Fruit fly (Drosophila melanogaster) whole organism, embryonic: ENCODE measurements around the gene CG3604.
A peak's percentile ranks its signal among the peaks of the same experiment; 100 is the strongest.

ENCODE experiments used
- CG10267 ChIP-seq: fragments of 200-800 bp; sonication (Bioruptor generic); optimal IDR thresholded peaks from 2 replicates; lab custom pipeline; 2018; ENCODE audit warnings: missing biosample characterization, mild to moderate bottlenecking, missing genetic modification characterization, moderate library complexity
- CG11723 ChIP-seq: fragments of 200-800 bp; sonication (Bioruptor generic); optimal IDR thresholded peaks from 2 replicates; lab custom pipeline; 2017; ENCODE audit warnings: missing biosample characterization, mild to moderate bottlenecking, missing genetic modification characterization
- CG12659 ChIP-seq: fragments of 200-800 bp; sonication (Bioruptor generic); optimal IDR thresholded peaks from 3 replicates; lab custom pipeline; 2017; ENCODE audit warnings: mild to moderate bottlenecking, missing biosample characterization, missing genetic modification reagents, missing genetic modification characterization
- CG13424 ChIP-seq: fragments of 200-800 bp; sonication (Bioruptor generic); optimal IDR thresholded peaks from 2 replicates; lab custom pipeline; 2019; ENCODE audit warnings: missing biosample characterization, mild to moderate bottlenecking, missing genetic modification characterization, moderate library complexity
- CG13894 ChIP-seq: fragments of 200-800 bp; sonication (Bioruptor generic); optimal IDR thresholded peaks from 3 replicates; lab custom pipeline; 2018; ENCODE audit warnings: missing biosample characterization, mild to moderate bottlenecking, missing genetic modification characterization, moderate library complexity
- CG14860 ChIP-seq: fragments of 200-800 bp; sonication (Bioruptor generic); IDR thresholded peaks from 3 replicates; pipeline ENCODE4 v1.3.6; 2022; ENCODE audit warnings: missing biosample characterization, missing genetic modification characterization; ENCODE audit not compliant: partially characterized antibody
- CG15269 ChIP-seq: fragments of 200-800 bp; sonication (Bioruptor generic); optimal IDR thresholded peaks from 2 replicates; lab custom pipeline; 2018; ENCODE audit warnings: missing biosample characterization, mild to moderate bottlenecking, missing genetic modification characterization, moderate library complexity
- CG18476 ChIP-seq: fragments of 200-800 bp; sonication (Bioruptor generic); optimal IDR thresholded peaks from 2 replicates; lab custom pipeline; 2016; ENCODE audit warnings: missing biosample characterization, mild to moderate bottlenecking, missing genetic modification characterization
- CG2875 ChIP-seq: fragments of 200-800 bp; sonication (Bioruptor generic); optimal IDR thresholded peaks from 2 replicates; lab custom pipeline; 2017; ENCODE audit warnings: missing biosample characterization, mild to moderate bottlenecking, missing genetic modification characterization, missing genetic modification reagents
- CG30020 ChIP-seq: fragments of 200-800 bp; optimal IDR thresholded peaks from 2 replicates; lab custom pipeline; 2019; ENCODE audit warnings: missing biosample characterization, mild to moderate bottlenecking, missing genetic modification characterization, moderate library complexity
- CG31388 ChIP-seq: fragments of 200-800 bp; sonication (Bioruptor generic); optimal IDR thresholded peaks from 2 replicates; lab custom pipeline; 2016; ENCODE audit warnings: missing biosample characterization, missing genetic modification characterization
- CG34224 ChIP-seq: fragments of 200-800 bp; sonication (Bioruptor generic); IDR thresholded peaks from 3 replicates; pipeline ENCODE4 v1.3.6; 2022; ENCODE audit warnings: missing biosample characterization, missing genetic modification characterization; ENCODE audit not compliant: partially characterized antibody
- CG3995 ChIP-seq: fragments of 200-800 bp; sonication (Bioruptor generic); optimal IDR thresholded peaks from 3 replicates; lab custom pipeline; 2016; ENCODE audit warnings: missing biosample characterization, missing genetic modification characterization
- CG42726 ChIP-seq: fragments of 200-800 bp; sonication (Bioruptor generic); IDR thresholded peaks from 2 replicates; pipeline ENCODE4 v1.3.6; 2022; ENCODE audit warnings: missing biosample characterization, missing genetic modification characterization; ENCODE audit not compliant: partially characterized antibody
- CG8359 ChIP-seq: fragments of 200-800 bp; sonication (Bioruptor generic); optimal IDR thresholded peaks from 2 replicates; lab custom pipeline; 2017; ENCODE audit warnings: missing biosample characterization, mild to moderate bottlenecking, missing genetic modification characterization, borderline replicate concordance
- CG8765 ChIP-seq: fragments of 200-800 bp; sonication (Bioruptor generic); IDR thresholded peaks from 2 replicates; pipeline ENCODE4 v1.3.6; 2022; ENCODE audit warnings: missing biosample characterization, missing genetic modification characterization
- CG9797 ChIP-seq: fragments of 200-800 bp; sonication (Bioruptor generic); optimal IDR thresholded peaks from 3 replicates; lab custom pipeline; 2018; ENCODE audit warnings: missing biosample characterization, mild to moderate bottlenecking, missing genetic modification characterization
- Dll ChIP-seq: fragments of 200-800 bp; sonication (Bioruptor generic); IDR thresholded peaks from 4 replicates; pipeline ENCODE4 v1.3.6; 2022; ENCODE audit warnings: missing biosample characterization, missing genetic modification characterization; ENCODE audit not compliant: partially characterized antibody
- Dp ChIP-seq: fragments of 200-800 bp; sonication (Bioruptor generic); optimal IDR thresholded peaks from 2 replicates; lab custom pipeline; 2018; ENCODE audit warnings: missing biosample characterization, mild to moderate bottlenecking, missing genetic modification characterization, moderate library complexity
- Drgx ChIP-seq: fragments of 200-800 bp; sonication (Bioruptor generic); IDR thresholded peaks from 2 replicates; pipeline ENCODE4 v1.3.6; 2022; ENCODE audit warnings: missing biosample characterization, missing genetic modification characterization
- HLH54F ChIP-seq: fragments of 200-800 bp; sonication (Bioruptor generic); optimal IDR thresholded peaks from 3 replicates; lab custom pipeline; 2016; ENCODE audit warnings: missing biosample characterization, missing genetic modification characterization
- HmgZ ChIP-seq: fragments of 200-800 bp; sonication (Bioruptor generic); optimal IDR thresholded peaks from 2 replicates; lab custom pipeline; 2018; ENCODE audit warnings: missing biosample characterization, mild to moderate bottlenecking, missing genetic modification characterization
- Hsf ChIP-seq: fragments of 200-800 bp; sonication (Bioruptor generic); optimal IDR thresholded peaks from 3 replicates; lab custom pipeline; 2016; ENCODE audit warnings: missing biosample characterization, missing genetic modification characterization
- Meics ChIP-seq: fragments of 200-800 bp; sonication (Bioruptor generic); optimal IDR thresholded peaks from 2 replicates; lab custom pipeline; 2017; ENCODE audit warnings: missing biosample characterization, mild to moderate bottlenecking, missing genetic modification characterization
- NC2β ChIP-seq: fragments of 200-800 bp; sonication (Bioruptor generic); optimal IDR thresholded peaks from 2 replicates; lab custom pipeline; 2016; ENCODE audit warnings: missing biosample characterization, missing genetic modification characterization
- Sry-δ ChIP-seq: fragments of 200-800 bp; sonication (Bioruptor generic); optimal IDR thresholded peaks from 2 replicates; lab custom pipeline; 2016; ENCODE audit warnings: missing biosample characterization, missing genetic modification characterization
- aop ChIP-seq: fragments of 200-800 bp; sonication (Bioruptor generic); IDR thresholded peaks from 2 replicates; pipeline ENCODE4 v1.3.6; 2022; ENCODE audit warnings: missing biosample characterization, missing genetic modification characterization
- ato ChIP-seq: fragments of 200-800 bp; sonication (Bioruptor generic); IDR thresholded peaks from 2 replicates; pipeline ENCODE4 v1.3.6; 2022; ENCODE audit warnings: missing biosample characterization, missing genetic modification characterization; ENCODE audit not compliant: partially characterized antibody
- bbx ChIP-seq: fragments of 200-800 bp; sonication (Bioruptor generic); IDR thresholded peaks from 2 replicates; pipeline ENCODE4 v1.3.6; 2022; ENCODE audit warnings: missing biosample characterization, missing genetic modification characterization; ENCODE audit not compliant: partially characterized antibody
- cas ChIP-seq: fragments of 200-800 bp; sonication (Bioruptor generic); IDR thresholded peaks from 2 replicates; pipeline ENCODE4 v1.3.6; 2022; ENCODE audit warnings: missing biosample characterization, missing genetic modification characterization
- chinmo ChIP-seq: fragments of 200-800 bp; sonication (Bioruptor generic); IDR thresholded peaks from 4 replicates; pipeline ENCODE4 v1.3.6; 2022; ENCODE audit warnings: missing biosample characterization, missing genetic modification characterization; ENCODE audit not compliant: partially characterized antibody
- ci ChIP-seq: fragments of 200-800 bp; sonication (Bioruptor generic); IDR thresholded peaks from 3 replicates; pipeline ENCODE4 v1.3.6; 2022; ENCODE audit warnings: missing biosample characterization, missing genetic modification characterization
- crp ChIP-seq, 2 experiments: fragments of 200-800 bp; sonication (Bioruptor generic); optimal IDR thresholded peaks; 2 replicates in 1 of 2; 3 replicates in 1 of 2; lab custom pipeline; 2017; ENCODE audit warnings: missing biosample characterization in 2 of 2, missing genetic modification characterization in 2 of 2, mild to moderate bottlenecking in 1 of 2, moderate library complexity in 1 of 2
- dm ChIP-seq: fragments of 200-800 bp; sonication (Bioruptor generic); optimal IDR thresholded peaks from 3 replicates; lab custom pipeline; 2016; ENCODE audit warnings: missing biosample characterization, missing genetic modification characterization
- dmrt99B ChIP-seq: fragments of 200-800 bp; sonication (Bioruptor generic); optimal IDR thresholded peaks from 2 replicates; lab custom pipeline; 2018; ENCODE audit warnings: missing biosample characterization, mild to moderate bottlenecking, missing genetic modification characterization, moderate library complexity
- ftz-f1 ChIP-seq: fragments of 200-800 bp; sonication (Bioruptor generic); optimal IDR thresholded peaks from 2 replicates; lab custom pipeline; 2016; ENCODE audit warnings: missing biosample characterization, missing genetic modification characterization
- kay ChIP-seq: fragments of 200-800 bp; sonication (Bioruptor generic); optimal IDR thresholded peaks from 2 replicates; lab custom pipeline; 2016; ENCODE audit warnings: missing biosample characterization, missing genetic modification characterization
- lab ChIP-seq: fragments of 200-800 bp; sonication (Bioruptor generic); optimal IDR thresholded peaks from 3 replicates; lab custom pipeline; 2017; ENCODE audit warnings: missing biosample characterization, missing genetic modification characterization, mild to moderate bottlenecking, moderate library complexity, missing genetic modification reagents
- nerfin-2 ChIP-seq: fragments of 200-800 bp; sonication (Bioruptor generic); IDR thresholded peaks from 2 replicates; pipeline ENCODE4 v1.3.6; 2022; ENCODE audit warnings: missing biosample characterization, missing genetic modification characterization; ENCODE audit not compliant: partially characterized antibody
- ro ChIP-seq: fragments of 200-800 bp; sonication (Bioruptor generic); IDR thresholded peaks from 2 replicates; pipeline ENCODE4 v1.3.6; 2022; ENCODE audit warnings: missing biosample characterization, missing genetic modification characterization
- sd ChIP-seq: fragments of 200-800 bp; sonication (Bioruptor generic); optimal IDR thresholded peaks from 3 replicates; lab custom pipeline; 2018; ENCODE audit warnings: missing biosample characterization, mild to moderate bottlenecking, missing genetic modification characterization, moderate library complexity
- shn ChIP-seq: fragments of 200-800 bp; sonication (Bioruptor generic); optimal IDR thresholded peaks from 3 replicates; lab custom pipeline; 2016; ENCODE audit warnings: missing biosample characterization, missing genetic modification characterization
- stc ChIP-seq: fragments of 200-800 bp; sonication (Bioruptor generic); IDR thresholded peaks from 2 replicates; pipeline ENCODE4 v1.3.6; 2022; ENCODE audit warnings: missing biosample characterization, missing genetic modification characterization
- tna ChIP-seq: fragments of 200-800 bp; sonication (Bioruptor generic); IDR thresholded peaks from 2 replicates; pipeline ENCODE4 v1.3.6; 2022; ENCODE audit warnings: missing biosample characterization, missing genetic modification characterization; ENCODE audit not compliant: partially characterized antibody
- ttk ChIP-seq: fragments of 200-800 bp; sonication (Bioruptor generic); IDR thresholded peaks from 2 replicates; pipeline ENCODE4 v2.1.2; 2022; ENCODE audit warnings: missing biosample characterization, missing genetic modification characterization
- unc-4 ChIP-seq: fragments of 200-800 bp; sonication (Bioruptor generic); IDR thresholded peaks from 2 replicates; pipeline ENCODE4 v1.3.6; 2022; ENCODE audit warnings: missing biosample characterization, missing genetic modification characterization; ENCODE audit not compliant: partially characterized antibody
- zen2 ChIP-seq: fragments of 200-800 bp; sonication (Bioruptor generic); IDR thresholded peaks from 3 replicates; pipeline ENCODE4 v1.3.6; 2022; ENCODE audit warnings: missing biosample characterization, missing genetic modification characterization; ENCODE audit not compliant: partially characterized antibody

CG3604 gene

dm6 chr2L:3712949-3713416 lies 15.3 kb upstream of the CG3604 start, which contains the start of the genes CG31955 and CG2818 (continued):
- peak; percentile 59 for TF ChIP-seq Dp (GFP tag; lab: Kevin White, UChicago)
- no peak for TF ChIP-seq CG18476 (GFP tag; lab: Kevin White, UChicago)
- peak; percentile 1 for TF ChIP-seq CG9797
- TF ChIP-seq Drgx (GFP tag; lab: Robert Waterston, UW): no peak
- no peak for TF ChIP-seq CG31388 (GFP tag; lab: Kevin White, UChicago)
- peak; percentile 18 for TF ChIP-seq CG10267 (tag; lab: Kevin White, UChicago)
- TF ChIP-seq Hsf (GFP tag; lab: Kevin White, UChicago): peak; percentile 42
- peak; percentile 51 for TF ChIP-seq sd (tag; lab: Kevin White, UChicago)
- peak; percentile 36 for TF ChIP-seq CG30020 (tag; lab: Kevin White, UChicago)
- peak; percentile 57 for TF ChIP-seq dm (GFP tag; lab: Kevin White, UChicago)
- 0 out of 2 replicates have a peak, but pooled peaks have one; percentile 16 for TF ChIP-seq CG42726
- TF ChIP-seq tna (GFP tag; lab: Robert Waterston, UW): no peak
- TF ChIP-seq shn: no peak
- TF ChIP-seq ato: no peak
- TF ChIP-seq CG11723 (GFP tag; lab: Kevin White, UChicago): peak; percentile 1
- TF ChIP-seq cas: no peak
- peak; percentile 48 for TF ChIP-seq CG13424 (tag; lab: Kevin White, UChicago)
- no peak for TF ChIP-seq ttk
- no peak for TF ChIP-seq dmrt99B (tag; lab: Kevin White, UChicago)
- no peak for TF ChIP-seq CG8359 (GFP tag; lab: Kevin White, UChicago)
- TF ChIP-seq lab (GFP tag; lab: Kevin White, UChicago): peak; percentile 23
- TF ChIP-seq CG8765: no peak
- TF ChIP-seq Dll: peak; percentile 82
- TF ChIP-seq NC2β (GFP tag; lab: Kevin White, UChicago): peak; percentile 3
- TF ChIP-seq zen2 (GFP tag; lab: Robert Waterston, UW): peak; percentile 38; the same call in 1 of the 3 replicates
- TF ChIP-seq stc: no peak
- TF ChIP-seq Meics: peak; percentile 9
- TF ChIP-seq crp (GFP tag; optimal IDR thresholded peaks at IDR 0.05; lab: Kevin White, UChicago): peak; percentile 71 to 96
- 0 out of 4 replicates have a peak, but pooled peaks have one; percentile 10 for TF ChIP-seq chinmo (GFP tag; lab: Robert Waterston, UW)
- peak; percentile 38; the same call in 1 of the 2 replicates for TF ChIP-seq bbx (GFP tag; lab: Robert Waterston, UW)
- 0 out of 2 replicates have a peak, but pooled peaks have one; percentile 24 for TF ChIP-seq nerfin-2 (GFP tag; lab: Robert Waterston, UW)
- TF ChIP-seq CG3995 (GFP tag; lab: Kevin White, UChicago): peak; percentile 58
- TF ChIP-seq unc-4 (GFP tag; lab: Robert Waterston, UW): peak; percentile 77
- peak; percentile 21; the same call in 1 of the 3 replicates for TF ChIP-seq CG14860
- no peak for TF ChIP-seq ci (GFP tag; lab: Robert Waterston, UW)
- no peak for TF ChIP-seq ro (GFP tag; lab: Robert Waterston, UW)
- no peak for TF ChIP-seq aop (GFP tag; lab: Robert Waterston, UW)
- TF ChIP-seq HLH54F (GFP tag; lab: Kevin White, UChicago): peak; percentile 35
- TF ChIP-seq CG34224 (GFP tag; lab: Robert Waterston, UW): peak; percentile 81
- peak; percentile 50 for TF ChIP-seq kay (GFP tag; lab: Kevin White, UChicago)
- TF ChIP-seq CG12659: peak; percentile 46
- peak; percentile 9 for TF ChIP-seq CG15269
- TF ChIP-seq CG13894 (tag; lab: Kevin White, UChicago): peak; percentile 40
- peak; percentile 30 for TF ChIP-seq HmgZ
- TF ChIP-seq Sry-δ (GFP tag; lab: Kevin White, UChicago): peak; percentile 86
- TF ChIP-seq ftz-f1: no peak
- TF ChIP-seq CG2875 (GFP tag; lab: Kevin White, UChicago): no peak
- TF ChIP-seq, all 482 proteins: peak for 97
